Worm (Caenorhabditis elegans) whole organism, L1 larva: ENCODE data around the gene F46C5.7.

Experiments used
- C16A3.4 ChIP-seq: fragments of 150-350 bp; optimal IDR thresholded peaks from 2 replicates; lab custom pipeline; 2014; ENCODE audit warnings: missing biosample characterization, missing genetic modification characterization
- blmp-1 ChIP-seq: fragments of 150-350 bp; optimal IDR thresholded peaks from 2 replicates; lab custom pipeline; 2014; ENCODE audit warnings: missing biosample characterization, missing genetic modification characterization
- ceh-63 ChIP-seq: fragments of 200-800 bp; sonication (Bioruptor generic); optimal IDR thresholded peaks from 2 replicates; lab custom pipeline; 2018; ENCODE audit warnings: mild to moderate bottlenecking, missing genetic modification characterization, missing compliant biosample characterization
- ceh-82 ChIP-seq, 3 experiments: fragments of 150-350 bp in 1 of 3; sonication (generic microtip) in 2 of 3; optimal IDR thresholded peaks; 2 replicates each; lab custom pipeline; 2014 to 2017; ENCODE audit warnings: missing biosample characterization in 3 of 3, missing genetic modification characterization in 3 of 3
- ces-1 ChIP-seq: fragments of 150-350 bp; optimal IDR thresholded peaks from 2 replicates; lab custom pipeline; 2014; ENCODE audit warnings: missing biosample characterization, missing genetic modification reagents, missing genetic modification characterization
- dsc-1 ChIP-seq: sonication (generic microtip); optimal IDR thresholded peaks from 2 replicates; lab custom pipeline; 2016; ENCODE audit warnings: mild to moderate bottlenecking, missing genetic modification characterization, missing compliant biosample characterization
- efl-1 ChIP-seq, 4 experiments: fragments of 150-350 bp; optimal IDR thresholded peaks in 3 of 4; peaks in 1 of 4; 1 replicate in 1 of 4; 2 replicates in 3 of 4; lab custom pipeline; 2014; ENCODE audit warnings: missing biosample characterization in 2 of 4, missing genetic modification characterization in 2 of 4, missing genetic modification reagents in 2 of 4
- fos-1 ChIP-seq: fragments of 150-350 bp; optimal IDR thresholded peaks from 2 replicates; lab custom pipeline; 2014; ENCODE audit warnings: missing biosample characterization, missing genetic modification characterization
- grh-1 ChIP-seq: fragments of 200-800 bp; sonication (Bioruptor generic); IDR thresholded peaks from 2 replicates; pipeline ENCODE4 v1.3.6; 2022; ENCODE audit warnings: missing genetic modification reagents, missing genetic modification characterization, missing compliant biosample characterization
- hlh-17 ChIP-seq: fragments of 200-800 bp; sonication (Bioruptor generic); optimal IDR thresholded peaks from 2 replicates; lab custom pipeline; 2018; ENCODE audit warnings: missing genetic modification characterization, mild to moderate bottlenecking, missing compliant biosample characterization, moderate library complexity, borderline replicate concordance
- irx-1 ChIP-seq: sonication (generic microtip); optimal IDR thresholded peaks from 2 replicates; lab custom pipeline; 2016; ENCODE audit warnings: missing genetic modification characterization, missing compliant biosample characterization
- jun-1 ChIP-seq: fragments of 150-350 bp; optimal IDR thresholded peaks from 2 replicates; lab custom pipeline; 2014; ENCODE audit warnings: missing biosample characterization, missing genetic modification reagents, missing genetic modification characterization
- lin-14 ChIP-seq: fragments of 200-800 bp; sonication (Bioruptor generic); optimal IDR thresholded peaks from 2 replicates; lab custom pipeline; 2018; ENCODE audit warnings: mild to moderate bottlenecking, missing genetic modification characterization, moderate library complexity, missing compliant biosample characterization
- lin-35 ChIP-seq, 2 experiments: fragments of 150-350 bp; optimal IDR thresholded peaks; 2 replicates each; lab custom pipeline; 2014; ENCODE audit warnings: missing biosample characterization in 2 of 2, missing genetic modification characterization in 2 of 2, missing genetic modification reagents in 2 of 2
- lir-3 ChIP-seq: sonication (generic microtip); optimal IDR thresholded peaks from 2 replicates; lab custom pipeline; 2016; ENCODE audit warnings: mild to moderate bottlenecking, missing genetic modification characterization, moderate library complexity, missing compliant biosample characterization; ENCODE audit not compliant: poor library complexity
- lsy-2 ChIP-seq, 2 experiments: fragments of 150-350 bp; optimal IDR thresholded peaks; 2 replicates each; lab custom pipeline; 2014; ENCODE audit warnings: missing biosample characterization in 2 of 2, missing genetic modification characterization in 2 of 2
- mab-9 ChIP-seq: fragments of 200-800 bp; sonication (Bioruptor generic); IDR thresholded peaks from 2 replicates; pipeline ENCODE4 v1.3.6; 2022; ENCODE audit warnings: missing genetic modification reagents, missing genetic modification characterization, missing compliant biosample characterization
- nhr-85 ChIP-seq: sonication (generic microtip); peaks from one replicate; lab custom pipeline; 2016; ENCODE audit warnings: missing genetic modification characterization, inconsistent platforms, missing compliant biosample characterization
- nhr-90 ChIP-seq: sonication (generic microtip); optimal IDR thresholded peaks from 2 replicates; lab custom pipeline; 2016; ENCODE audit warnings: mild to moderate bottlenecking, missing genetic modification characterization, missing compliant biosample characterization; ENCODE audit not compliant: poor library complexity
- pag-3 ChIP-seq: sonication (generic microtip); optimal IDR thresholded peaks from 2 replicates; lab custom pipeline; 2017; ENCODE audit warnings: missing genetic modification characterization, mild to moderate bottlenecking, missing compliant biosample characterization, antibody characterized with exemption, borderline replicate concordance; ENCODE audit not compliant: insufficient read depth
- skn-1 ChIP-seq: fragments of 150-350 bp; optimal IDR thresholded peaks from 2 replicates; lab custom pipeline; 2014; ENCODE audit warnings: missing biosample characterization, missing genetic modification characterization
- snpc-4 ChIP-seq: fragments of 150-350 bp; optimal IDR thresholded peaks from 2 replicates; lab custom pipeline; 2014; ENCODE audit warnings: missing biosample characterization, missing genetic modification characterization
- sox-4 ChIP-seq: sonication (generic microtip); optimal IDR thresholded peaks from 2 replicates; lab custom pipeline; 2016; ENCODE audit warnings: missing genetic modification characterization, missing compliant biosample characterization
- sptf-1 ChIP-seq: fragments of 150-350 bp; optimal IDR thresholded peaks from 2 replicates; lab custom pipeline; 2014; ENCODE audit warnings: missing biosample characterization, missing genetic modification characterization
- sup-37 ChIP-seq: fragments of 200-800 bp; sonication (Bioruptor generic); optimal IDR thresholded peaks from 2 replicates; lab custom pipeline; 2018; ENCODE audit warnings: mild to moderate bottlenecking, missing genetic modification characterization, missing compliant biosample characterization
- unc-30 ChIP-seq: sonication (generic microtip); optimal IDR thresholded peaks from 2 replicates; lab custom pipeline; 2017; ENCODE audit warnings: missing biosample characterization, missing genetic modification characterization
- unc-62 ChIP-seq: fragments of 150-350 bp; optimal IDR thresholded peaks from 2 replicates; lab custom pipeline; 2014; ENCODE audit warnings: missing biosample characterization, missing genetic modification reagents, missing genetic modification characterization
- unc-86 ChIP-seq: sonication (generic microtip); optimal IDR thresholded peaks from 2 replicates; lab custom pipeline; 2016; ENCODE audit warnings: missing genetic modification characterization, missing compliant biosample characterization
- zag-1 ChIP-seq: fragments of 150-350 bp; optimal IDR thresholded peaks from 2 replicates; lab custom pipeline; 2014; ENCODE audit warnings: missing biosample characterization, missing genetic modification characterization
- zip-4 ChIP-seq: fragments of 200-800 bp; sonication (Bioruptor generic); optimal IDR thresholded peaks from 2 replicates; lab custom pipeline; 2018; ENCODE audit warnings: mild to moderate bottlenecking, missing genetic modification characterization, moderate library complexity, missing compliant biosample characterization

Gene F46C5.7

DNA sequence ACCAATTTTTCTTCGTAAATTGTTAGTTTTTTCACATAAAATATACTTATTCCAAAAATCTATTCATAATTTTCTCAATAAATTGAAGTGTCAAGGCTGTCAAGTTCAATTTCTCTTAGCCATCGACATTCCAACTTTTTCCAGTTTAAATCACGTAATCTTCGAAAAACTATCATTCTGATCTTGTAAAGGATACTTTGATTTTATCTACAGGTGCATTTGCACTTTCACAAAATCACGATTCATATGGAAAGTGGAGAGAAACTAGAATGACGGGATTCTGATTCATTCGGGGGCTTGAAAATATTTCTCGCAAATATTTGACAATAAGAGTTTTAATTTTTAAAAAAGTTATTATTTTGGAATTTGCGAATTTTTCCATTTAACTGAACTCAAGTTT lies 14.1 kb downstream of the F46C5.7 start:
- TF ChIP-seq ceh-63 (GFP tag; lab: Kevin White, UChicago), result no peak
- TF ChIP-seq nhr-85 (tag; lab: Kevin White, UChicago), result peak; percentile 64
- no peak for TF ChIP-seq irx-1 (tag; lab: Kevin White, UChicago)
- TF ChIP-seq lir-3 (tag; lab: Kevin White, UChicago), result no peak
- TF ChIP-seq pag-3 (tag; lab: Kevin White, UChicago), result no peak

DNA sequence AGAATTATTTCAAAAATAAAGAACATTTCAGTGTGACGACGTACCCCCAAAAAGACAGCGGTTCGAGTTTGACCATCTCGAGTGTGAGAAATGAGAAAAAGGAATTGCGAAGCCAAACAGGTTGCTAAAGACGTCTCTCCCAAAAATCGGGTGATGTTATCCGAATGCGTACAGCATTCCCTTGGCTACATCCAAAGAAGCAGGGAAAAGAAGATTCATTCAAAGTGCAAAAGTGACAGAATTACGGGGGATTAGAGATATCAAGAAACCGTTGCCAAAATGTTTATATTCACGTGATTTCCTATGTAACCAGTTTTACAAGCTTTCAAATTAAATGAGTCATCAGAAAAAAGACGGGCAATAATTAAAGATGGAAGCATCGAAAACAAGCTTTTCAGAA lies 14.8 kb downstream of the F46C5.7 start:
- TF ChIP-seq jun-1 (tag; lab: Kevin White, UChicago) (peak; percentile 25), efl-1 (optimal IDR thresholded peaks at IDR 0.05; lab: Kevin White, UChicago) (no peak), efl-1 (GFP tag; optimal IDR thresholded peaks at IDR 0.05 in 1 of 2; lab: Kevin White, UChicago) (peak in 1 of 2 experiments; percentile 16), grh-1 (GFP tag; lab: Robert Waterston, UW) (peak; percentile 58), sup-37 (GFP tag; lab: Kevin White, UChicago) (no peak), zag-1 (no peak), nhr-85 (tag; lab: Kevin White, UChicago) (peak; percentile 65), mab-9 (GFP tag; lab: Robert Waterston, UW) (no peak), blmp-1 (tag; lab: Kevin White, UChicago) (peak; percentile 71), sox-4 (tag; lab: Kevin White, UChicago) (no peak)

DNA sequence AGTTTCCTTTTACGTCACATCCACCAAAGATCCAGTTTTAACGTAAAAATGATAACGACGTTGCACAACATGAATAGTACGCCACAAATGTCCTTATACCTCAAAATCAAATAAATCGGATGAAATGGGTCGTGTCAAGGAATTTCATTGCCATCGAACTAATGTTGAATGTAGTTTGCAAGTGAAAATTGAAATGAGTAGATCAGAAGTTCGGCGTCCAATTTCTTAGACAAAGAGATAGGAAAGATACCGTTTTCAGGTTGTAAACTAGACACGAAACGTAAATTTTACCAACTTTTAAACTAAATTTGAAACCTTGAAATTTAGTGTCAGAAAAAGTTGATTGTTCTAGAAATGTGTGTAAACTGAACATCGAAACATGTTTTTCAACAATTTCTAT lies 15.7 kb downstream of the F46C5.7 start:
- peak; percentile 9 for TF ChIP-seq lin-14 (GFP tag; lab: Kevin White, UChicago)
- TF ChIP-seq nhr-85 (tag; lab: Kevin White, UChicago), result no peak
- TF ChIP-seq blmp-1 (tag; lab: Kevin White, UChicago), result peak; percentile 63

ce11 chrII:8856524-8856923 lies 17.4 kb downstream of the F46C5.7 start:
- no peak for TF ChIP-seq nhr-90 (tag; lab: Kevin White, UChicago)
- no peak for TF ChIP-seq lir-3 (tag; lab: Kevin White, UChicago)
- TF ChIP-seq sptf-1 (tag; lab: Kevin White, UChicago), result no peak
- TF ChIP-seq grh-1 (GFP tag; lab: Robert Waterston, UW), result no peak
- no peak for TF ChIP-seq C16A3.4
- peak; percentile 96 for TF ChIP-seq blmp-1 (tag; lab: Kevin White, UChicago)

ce11 chrII:8857074-8857473 lies 17.9 kb downstream of the F46C5.7 start:
- no peak for TF ChIP-seq unc-86 (tag; lab: Kevin White, UChicago)
- TF ChIP-seq blmp-1 (tag; lab: Kevin White, UChicago), result no peak
- no peak for TF ChIP-seq zip-4 (GFP tag; lab: Kevin White, UChicago)
- TF ChIP-seq ceh-82 (tag; optimal IDR thresholded peaks at IDR 0.05; lab: Kevin White, UChicago), result no peak
- no peak for TF ChIP-seq ces-1 (GFP tag; lab: Kevin White, UChicago)

ce11 chrII:8859596-8859995 lies 20.5 kb downstream of the F46C5.7 start, which contains the start of gene snb-6:
Gene snb-6 (minus strand): TSS chrII:8859696.
- TF ChIP-seq hlh-17, result no peak
- TF ChIP-seq skn-1 (tag; lab: Kevin White, UChicago), result no peak
- no peak for TF ChIP-seq lsy-2 (tag; optimal IDR thresholded peaks at IDR 0.05; lab: Kevin White, UChicago)
- TF ChIP-seq fos-1 (tag; lab: Kevin White, UChicago), result no peak
- TF ChIP-seq lin-35 (GFP tag; optimal IDR thresholded peaks at IDR 0.05; lab: Kevin White, UChicago), result no peak

DNA sequence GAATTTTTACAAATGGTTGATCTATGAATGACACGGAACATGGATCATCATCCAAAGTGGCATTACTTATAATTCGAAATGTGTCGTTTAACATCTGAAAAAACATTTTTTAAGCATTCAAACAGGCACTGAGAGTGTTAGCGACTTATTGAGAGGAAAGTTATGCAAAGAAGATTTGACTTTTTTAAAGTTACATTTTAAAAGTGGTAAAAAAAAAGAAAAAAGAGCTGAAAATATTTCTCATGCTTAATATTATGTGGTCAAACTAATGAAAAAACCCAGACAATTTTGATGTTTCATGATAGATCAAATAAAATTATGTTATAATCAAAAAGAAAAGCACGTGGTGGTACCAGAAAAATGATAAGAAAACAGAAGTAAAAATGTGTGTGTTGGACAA lies 26.0 kb downstream of the F46C5.7 start, which contains the start of gene npr-20:
Gene npr-20, minus strand, starts transcription at position 101 of the 400 bp plus-strand sequence.
- TF ChIP-seq snpc-4 (tag; lab: Kevin White, UChicago) (no peak), dsc-1 (tag; lab: Kevin White, UChicago) (no peak), unc-62 (GFP tag; lab: Kevin White, UChicago) (no peak), blmp-1 (tag; lab: Kevin White, UChicago) (no peak), unc-30 (tag; lab: Kevin White, UChicago) (no peak)
